Worm (Caenorhabditis elegans) whole organism, L1 larva: ENCODE measurements around the gene eif-2A.
"Not testable (repeated sequence)": the region's sequence is repeated elsewhere in the genome, so short reads cannot be mapped to it uniquely, and the experiment has no call there.

Source experiments
- C16A3.4 ChIP-seq: fragments of 150-350 bp; optimal IDR thresholded peaks from 2 replicates; lab custom pipeline; 2014; ENCODE audit warnings: missing biosample characterization, missing genetic modification characterization
- C34B4.2 ChIP-seq: sonication (generic microtip); optimal IDR thresholded peaks from 2 replicates; lab custom pipeline; 2017; ENCODE audit warnings: mild to moderate bottlenecking, missing genetic modification characterization, missing compliant biosample characterization
- F16B12.6 ChIP-seq: fragments of 150-350 bp; optimal IDR thresholded peaks from 2 replicates; lab custom pipeline; 2014; ENCODE audit warnings: missing biosample characterization, missing genetic modification characterization
- aly-2 ChIP-seq: fragments of 150-350 bp; optimal IDR thresholded peaks from 2 replicates; lab custom pipeline; 2014; ENCODE audit warnings: missing biosample characterization, missing genetic modification characterization
- ceh-82 ChIP-seq, 3 experiments: fragments of 150-350 bp in 1 of 3; sonication (generic microtip) in 2 of 3; optimal IDR thresholded peaks; 2 replicates each; lab custom pipeline; 2014 to 2017; ENCODE audit warnings: missing biosample characterization in 3 of 3, missing genetic modification characterization in 3 of 3
- ceh-88 ChIP-seq: fragments of 200-800 bp; sonication (Bioruptor generic); IDR thresholded peaks from 2 replicates; pipeline ENCODE4 v1.3.6; 2022; ENCODE audit warnings: missing genetic modification characterization, missing compliant biosample characterization
- efl-1 ChIP-seq, 4 experiments: fragments of 150-350 bp; optimal IDR thresholded peaks in 3 of 4; peaks in 1 of 4; 1 replicate in 1 of 4; 2 replicates in 3 of 4; lab custom pipeline; 2014; ENCODE audit warnings: missing biosample characterization in 2 of 4, missing genetic modification characterization in 2 of 4, missing genetic modification reagents in 2 of 4
- elt-2 ChIP-seq: sonication (generic microtip); optimal IDR thresholded peaks from 2 replicates; lab custom pipeline; 2016; ENCODE audit warnings: missing genetic modification characterization, mild to moderate bottlenecking, inconsistent platforms, missing compliant biosample characterization, missing genetic modification reagents
- fkh-4 ChIP-seq: sonication (generic microtip); optimal IDR thresholded peaks from 2 replicates; lab custom pipeline; 2016; ENCODE audit warnings: missing compliant biosample characterization, missing genetic modification characterization, borderline replicate concordance
- hpl-2 ChIP-seq: fragments of 150-350 bp; optimal IDR thresholded peaks from 2 replicates; lab custom pipeline; 2014; ENCODE audit warnings: missing biosample characterization, missing genetic modification reagents, missing genetic modification characterization
- isw-1 ChIP-seq: fragments of 200-800 bp; sonication (Bioruptor generic); IDR thresholded peaks from 2 replicates; pipeline ENCODE4 v1.3.6; 2022; ENCODE audit warnings: missing genetic modification characterization, missing compliant biosample characterization
- jun-1 ChIP-seq: fragments of 150-350 bp; optimal IDR thresholded peaks from 2 replicates; lab custom pipeline; 2014; ENCODE audit warnings: missing biosample characterization, missing genetic modification reagents, missing genetic modification characterization
- lin-13 ChIP-seq: fragments of 150-350 bp; optimal IDR thresholded peaks from 2 replicates; lab custom pipeline; 2014; ENCODE audit warnings: missing biosample characterization, missing genetic modification reagents, missing genetic modification characterization
- lin-14 ChIP-seq: fragments of 200-800 bp; sonication (Bioruptor generic); optimal IDR thresholded peaks from 2 replicates; lab custom pipeline; 2018; ENCODE audit warnings: mild to moderate bottlenecking, missing genetic modification characterization, moderate library complexity, missing compliant biosample characterization
- lin-15B ChIP-seq: fragments of 150-350 bp; sonication (generic microtip); optimal IDR thresholded peaks from 3 replicates; lab custom pipeline; 2014; ENCODE audit warnings: missing biosample characterization, missing genetic modification characterization
- lin-35 ChIP-seq, 2 experiments: fragments of 150-350 bp; optimal IDR thresholded peaks; 2 replicates each; lab custom pipeline; 2014; ENCODE audit warnings: missing biosample characterization in 2 of 2, missing genetic modification characterization in 2 of 2, missing genetic modification reagents in 2 of 2
- lsy-2 ChIP-seq, 2 experiments: fragments of 150-350 bp; optimal IDR thresholded peaks; 2 replicates each; lab custom pipeline; 2014; ENCODE audit warnings: missing biosample characterization in 2 of 2, missing genetic modification characterization in 2 of 2
- mdl-1 ChIP-seq, 2 experiments: fragments of 150-350 bp; optimal IDR thresholded peaks; 2 replicates each; lab custom pipeline; 2014 to 2017; ENCODE audit warnings: missing biosample characterization in 2 of 2, missing genetic modification characterization in 2 of 2, inconsistent platforms in 1 of 2
- nhr-19 ChIP-seq: fragments of 200-800 bp; sonication (Bioruptor generic); conservative IDR thresholded peaks from 2 replicates; pipeline ENCODE4 v1.3.6; 2022; ENCODE audit warnings: missing genetic modification characterization, missing compliant biosample characterization
- nhr-20 ChIP-seq: sonication (generic microtip); optimal IDR thresholded peaks from 2 replicates; lab custom pipeline; 2016; ENCODE audit warnings: mild to moderate bottlenecking, missing genetic modification characterization, missing compliant biosample characterization
- nhr-47 ChIP-seq: sonication (generic microtip); optimal IDR thresholded peaks from 2 replicates; lab custom pipeline; 2016; ENCODE audit warnings: mild to moderate bottlenecking, missing genetic modification characterization, moderate library complexity, missing compliant biosample characterization
- nhr-71 ChIP-seq: sonication (generic microtip); optimal IDR thresholded peaks from 2 replicates; lab custom pipeline; 2016; ENCODE audit warnings: mild to moderate bottlenecking, missing genetic modification characterization, moderate library complexity, missing compliant biosample characterization
- nhr-76 ChIP-seq: sonication (generic microtip); optimal IDR thresholded peaks from 2 replicates; lab custom pipeline; 2017; ENCODE audit warnings: missing biosample characterization, missing genetic modification characterization
- nhr-77 ChIP-seq: fragments of 150-350 bp; optimal IDR thresholded peaks from 2 replicates; lab custom pipeline; 2014; ENCODE audit warnings: missing biosample characterization, missing genetic modification characterization
- pag-3 ChIP-seq: sonication (generic microtip); optimal IDR thresholded peaks from 2 replicates; lab custom pipeline; 2017; ENCODE audit warnings: missing genetic modification characterization, mild to moderate bottlenecking, missing compliant biosample characterization, antibody characterized with exemption, borderline replicate concordance; ENCODE audit not compliant: insufficient read depth
- rnt-1 ChIP-seq: sonication (generic microtip); optimal IDR thresholded peaks from 2 replicates; lab custom pipeline; 2016; ENCODE audit warnings: mild to moderate bottlenecking, missing genetic modification characterization, moderate library complexity, missing compliant biosample characterization
- skn-1 ChIP-seq: fragments of 150-350 bp; optimal IDR thresholded peaks from 2 replicates; lab custom pipeline; 2014; ENCODE audit warnings: missing biosample characterization, missing genetic modification characterization
- snpc-4 ChIP-seq: fragments of 150-350 bp; optimal IDR thresholded peaks from 2 replicates; lab custom pipeline; 2014; ENCODE audit warnings: missing biosample characterization, missing genetic modification characterization
- snu-23 ChIP-seq: sonication (generic microtip); optimal IDR thresholded peaks from 2 replicates; lab custom pipeline; 2016; ENCODE audit warnings: missing genetic modification characterization, missing compliant biosample characterization
- sptf-1 ChIP-seq: fragments of 150-350 bp; optimal IDR thresholded peaks from 2 replicates; lab custom pipeline; 2014; ENCODE audit warnings: missing biosample characterization, missing genetic modification characterization
- swsn-7 ChIP-seq: sonication (generic microtip); optimal IDR thresholded peaks from 2 replicates; lab custom pipeline; 2016; ENCODE audit warnings: missing genetic modification characterization, missing compliant biosample characterization
- zip-4 ChIP-seq: fragments of 200-800 bp; sonication (Bioruptor generic); optimal IDR thresholded peaks from 2 replicates; lab custom pipeline; 2018; ENCODE audit warnings: mild to moderate bottlenecking, missing genetic modification characterization, moderate library complexity, missing compliant biosample characterization
- ztf-4 ChIP-seq: fragments of 150-350 bp; optimal IDR thresholded peaks from 2 replicates; lab custom pipeline; 2014; ENCODE audit warnings: missing biosample characterization, missing genetic modification characterization

Gene eif-2A

ce11 chrII:10435836-10436235 is 19.2 kb downstream of the eif-2A start, which contains the start of gene cut-4:
TSS of gene cut-4 (plus strand) at chrII:10436136.
- TF ChIP-seq jun-1 (tag; lab: Kevin White, UChicago) (no peak), ztf-4 (no peak), nhr-76 (tag; lab: Kevin White, UChicago) (no peak), nhr-77 (tag; lab: Kevin White, UChicago) (no peak)

ce11 chrII:10437840-10438239 is 21.2 kb downstream of the eif-2A start:
- TF ChIP-seq lin-13 (GFP tag; lab: Kevin White, UChicago) (no peak), zip-4 (GFP tag; lab: Kevin White, UChicago) (no peak), lsy-2 (tag; optimal IDR thresholded peaks at IDR 0.05; lab: Kevin White, UChicago) (no peak), ceh-88 (no peak), snu-23 (GFP tag; lab: Kevin White, UChicago) (no peak), snpc-4 (tag; lab: Kevin White, UChicago) (no peak), rnt-1 (no peak), ztf-4 (no peak), hpl-2 (GFP tag; lab: Kevin White, UChicago) (no peak), aly-2 (tag; lab: Kevin White, UChicago) (no peak), lin-15B (tag; lab: Kevin White, UChicago) (no peak), pag-3 (tag; lab: Kevin White, UChicago) (no peak), nhr-47 (tag; lab: Kevin White, UChicago) (no peak)

- TF ChIP-seq swsn-7 (tag; lab: Kevin White, UChicago) (no peak), efl-1 (optimal IDR thresholded peaks at IDR 0.05; lab: Kevin White, UChicago) (no peak), efl-1 (GFP tag; optimal IDR thresholded peaks at IDR 0.05 in 1 of 2; lab: Kevin White, UChicago) (peak in 1 of 2 experiments; percentile 83)
These were observed 23.4 kb downstream of the eif-2A start, which contains the start of gene E04D5.4 for ce11 chrII:10439976-10440375. TSS of gene E04D5.4 (plus strand) at chrII:10440276.

ce11 chrII:10442846-10443245 is 26.2 kb downstream of the eif-2A start, which contains the start of gene ZK673.1:
TSS of gene ZK673.1 (plus strand) at chrII:10443146.
- not testable (repeated sequence) for TF ChIP-seq C34B4.2 (tag; lab: Kevin White, UChicago); isw-1 (GFP tag; lab: Robert Waterston, UW); zip-4 (GFP tag; lab: Kevin White, UChicago)

ce11 chrII:10443898-10444297 is 27.3 kb downstream of the eif-2A start:
- TF ChIP-seq lin-35 (GFP tag; optimal IDR thresholded peaks at IDR 0.05; lab: Kevin White, UChicago) (peak in 1 of 2 experiments; percentile 32), elt-2 (tag; lab: Kevin White, UChicago) (peak; percentile 59), isw-1 (GFP tag; lab: Robert Waterston, UW) (no peak)

ce11 chrII:10444971-10445707 is 28.5 kb downstream of the eif-2A start:
- TF ChIP-seq C16A3.4 (tag; lab: Kevin White, UChicago): peak; percentile 1
- TF ChIP-seq nhr-71 (tag; lab: Kevin White, UChicago): peak; percentile 61
- no peak for TF ChIP-seq sptf-1 (tag; lab: Kevin White, UChicago)
- peak; percentile 64 for TF ChIP-seq lin-14
- TF ChIP-seq skn-1: peak; percentile 5
- peak in 1 of 2 experiments; percentile 12 for TF ChIP-seq efl-1 (optimal IDR thresholded peaks at IDR 0.05; lab: Kevin White, UChicago)
- TF ChIP-seq efl-1 (GFP tag; optimal IDR thresholded peaks at IDR 0.05 in 1 of 2; lab: Kevin White, UChicago): no peak
- no peak for TF ChIP-seq fkh-4 (tag; lab: Kevin White, UChicago)
- peak; percentile 49 to 51 for TF ChIP-seq lsy-2 (tag; optimal IDR thresholded peaks at IDR 0.05; lab: Kevin White, UChicago)
- no peak for TF ChIP-seq nhr-20 (tag; lab: Kevin White, UChicago)
- no peak for TF ChIP-seq elt-2 (tag; lab: Kevin White, UChicago)
- no peak for TF ChIP-seq swsn-7 (tag; lab: Kevin White, UChicago)
- no peak for TF ChIP-seq nhr-77 (tag; lab: Kevin White, UChicago)
- TF ChIP-seq F16B12.6 (tag; lab: Kevin White, UChicago): peak; percentile 76
- peak; percentile 65 for TF ChIP-seq rnt-1
- peak; percentile 40 for TF ChIP-seq nhr-19 (GFP tag; lab: Robert Waterston, UW)
- TF ChIP-seq ceh-82 (tag; optimal IDR thresholded peaks at IDR 0.05; lab: Kevin White, UChicago): no peak
- TF ChIP-seq mdl-1 (tag; optimal IDR thresholded peaks at IDR 0.05; lab: Kevin White, UChicago): peak in 1 of 2 experiments; percentile 2
